Worm (Caenorhabditis elegans): Measurements from ENCODE around the gene ZK381.8.

ZK381.8 gene

DNA sequence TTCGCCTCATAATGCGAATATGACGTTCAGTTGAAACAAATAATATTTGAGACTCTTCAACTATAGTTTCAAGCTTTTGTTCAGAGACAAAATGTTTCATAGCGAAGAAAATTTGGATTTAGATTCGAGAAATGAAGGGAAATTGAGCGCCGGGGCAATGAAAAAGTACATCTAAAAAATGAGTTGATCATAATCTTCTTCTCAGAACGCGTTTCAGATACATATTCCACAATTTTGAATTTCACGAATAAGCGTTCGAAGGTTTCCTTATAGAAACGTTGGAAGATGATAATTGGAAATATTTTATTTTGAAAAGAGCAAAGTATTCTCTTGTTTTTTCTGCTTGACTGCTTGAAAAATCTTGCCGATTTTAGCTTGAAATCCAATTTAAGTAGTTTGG is at the start of gene ZK381.8:
TSS of gene ZK381.8 (minus strand) at position 101 of the 400 bp plus-strand sequence.
- TF ChIP-seq spr-1 (tag; optimal IDR thresholded peaks at IDR 0.05) (no peak), duxl-1 (tag; optimal IDR thresholded peaks at IDR 0.05; ENCODE audit: poor library complexity) (no peak), nhr-237 (tag; optimal IDR thresholded peaks at IDR 0.05) (no peak), daf-8 (GFP tag; IDR thresholded peaks at IDR 0.05) (no peak)

DNA sequence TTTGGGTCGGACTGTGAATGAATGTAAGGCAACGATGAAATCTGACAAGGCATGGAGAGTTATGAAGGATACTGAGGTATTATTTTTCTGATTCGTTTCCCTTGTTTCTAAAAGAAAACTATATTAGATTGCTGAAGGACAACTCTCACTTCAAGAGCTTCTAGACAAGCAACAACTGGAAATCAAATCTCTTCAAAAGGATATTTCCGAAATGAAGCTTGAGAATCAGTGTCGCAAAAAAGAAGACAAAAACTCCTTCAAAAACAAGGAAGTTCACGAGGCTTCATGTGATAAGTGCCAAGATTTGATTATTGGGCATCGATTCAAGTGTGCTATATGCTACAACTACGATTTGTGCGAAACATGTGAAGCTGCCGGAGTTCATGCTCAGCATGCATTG is 48.5 kb upstream of the ZK381.8 start:
- TF ChIP-seq zag-1 (tag; optimal IDR thresholded peaks at IDR 0.05) (no peak), tag-97 (GFP tag; IDR thresholded peaks at IDR 0.05) (no peak), ces-1 (GFP tag; optimal IDR thresholded peaks at IDR 0.05) (peak; percentile 38), fkh-10 (GFP tag; optimal IDR thresholded peaks at IDR 0.05) (peak; percentile 67), ZK546.5 (tag; optimal IDR thresholded peaks at IDR 0.05) (no peak)

DNA sequence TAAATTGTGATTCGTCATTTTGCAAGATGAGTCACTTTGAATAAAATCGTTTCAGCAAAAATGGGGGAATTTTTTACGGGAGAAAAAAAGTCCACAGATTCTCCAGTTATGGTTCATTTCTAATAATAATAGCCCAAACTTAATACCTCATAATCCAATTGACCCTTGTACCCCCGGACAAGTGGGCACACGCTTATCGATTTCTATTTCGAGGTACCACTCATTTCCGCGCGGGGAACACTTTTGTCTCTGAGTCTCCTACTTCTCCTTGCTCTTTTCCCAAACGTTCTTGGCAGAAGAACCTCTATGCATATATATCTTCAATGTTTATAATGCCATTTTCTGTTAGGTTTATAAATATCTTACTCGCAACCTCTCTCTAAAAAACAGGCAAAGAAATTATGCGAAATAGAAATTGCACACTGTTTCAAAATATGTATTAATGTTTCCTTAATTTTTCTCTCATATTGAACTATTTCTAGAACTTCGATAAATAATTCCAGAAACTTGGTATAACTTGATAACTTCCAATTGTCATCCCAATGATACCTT is 47.0 kb upstream of the ZK381.8 start, which contains the start of gene gldi-4:
TSS of gene gldi-4 (plus strand) at position 502 of the 552 bp plus-strand sequence.
- TF ChIP-seq attf-4 (tag; optimal IDR thresholded peaks at IDR 0.05): no peak

DNA sequence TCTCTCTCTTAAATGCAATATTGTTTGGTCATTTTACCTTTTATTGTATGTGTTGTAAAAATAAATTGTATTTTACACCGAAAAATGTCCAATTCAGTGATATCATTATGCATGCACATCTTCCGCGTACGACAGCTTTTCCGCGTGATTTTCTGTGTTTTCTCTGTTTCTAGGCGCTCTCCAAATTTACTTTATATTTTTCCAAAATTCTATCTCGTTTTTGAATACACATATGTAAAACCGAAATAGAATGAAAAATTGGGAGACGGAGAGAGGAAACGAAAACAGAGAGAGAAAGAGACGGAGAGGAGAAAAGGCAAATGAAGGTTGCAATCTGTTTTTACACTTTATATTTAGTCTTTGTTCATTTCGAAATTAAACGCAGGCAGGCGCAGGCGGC is 46.3 kb upstream of the ZK381.8 start:
- TF ChIP-seq nhr-42 (GFP tag; IDR thresholded peaks at IDR 0.05): no peak
- no peak for TF ChIP-seq arid-1 (GFP tag; conservative IDR thresholded peaks at IDR 0.05)
- TF ChIP-seq nhr-10 (tag; optimal IDR thresholded peaks at IDR 0.05): no peak
- TF ChIP-seq daf-16 (GFP tag; optimal IDR thresholded peaks at IDR 0.05): no peak
- TF ChIP-seq daf-16 (tag; optimal IDR thresholded peaks at IDR 0.05): peak; percentile 50
- peak; percentile 46 for TF ChIP-seq nhr-28 (tag; optimal IDR thresholded peaks at IDR 0.05)
- no peak for TF ChIP-seq nhr-76 (tag; optimal IDR thresholded peaks at IDR 0.05)
- no peak for TF ChIP-seq snpc-4 (tag; optimal IDR thresholded peaks at IDR 0.05)
- TF ChIP-seq nhr-41 (GFP tag; IDR thresholded peaks at IDR 0.05): no peak
- TF ChIP-seq dmd-8 (GFP tag; IDR thresholded peaks at IDR 0.05): no peak
- peak; percentile 30 for TF ChIP-seq rbr-2 (tag; optimal IDR thresholded peaks at IDR 0.05)
- peak in 1 of 2 experiments; percentile 60 for TF ChIP-seq mdl-1 (tag; optimal IDR thresholded peaks at IDR 0.05)
- TF ChIP-seq spr-1 (tag; optimal IDR thresholded peaks at IDR 0.05): no peak
- TF ChIP-seq lin-29 (GFP tag; IDR thresholded peaks at IDR 0.05): no peak
- TF ChIP-seq mes-2 (tag; optimal IDR thresholded peaks at IDR 0.05; ENCODE audit: poor library complexity, severe bottlenecking): no peak
- no peak for TF ChIP-seq zfp-3 (GFP tag; conservative IDR thresholded peaks at IDR 0.05)
- no peak for TF ChIP-seq jun-1 (tag; optimal IDR thresholded peaks at IDR 0.05)
- TF ChIP-seq sdz-12 (GFP tag; optimal IDR thresholded peaks at IDR 0.05): no peak
- no peak for TF ChIP-seq nhr-6 (tag; optimal IDR thresholded peaks at IDR 0.05)
- no peak for TF ChIP-seq mxl-3 (GFP tag; optimal IDR thresholded peaks at IDR 0.05)
- TF ChIP-seq lin-38 (GFP tag; IDR thresholded peaks at IDR 0.05): 0 out of 2 replicates have a peak, but pooled peaks have one; percentile 14
- no peak for TF ChIP-seq Y48G9A.11 (GFP tag; IDR thresholded peaks at IDR 0.05)
- no peak for TF ChIP-seq daf-19 (GFP tag; conservative IDR thresholded peaks at IDR 0.05)
- peak; percentile 4 for TF ChIP-seq nhr-77 (tag; optimal IDR thresholded peaks at IDR 0.05)
- TF ChIP-seq fkh-10 (GFP tag; optimal IDR thresholded peaks at IDR 0.05): peak; percentile 31
- no peak for TF ChIP-seq ceh-44 (GFP tag; IDR thresholded peaks at IDR 0.05)
- TF ChIP-seq mxl-2 (GFP tag; conservative IDR thresholded peaks at IDR 0.05): no peak
- TF ChIP-seq ceh-28 (tag; optimal IDR thresholded peaks at IDR 0.05): no peak
- peak; percentile 91 for TF ChIP-seq aha-1 (tag)
- no peak for TF ChIP-seq zag-1 (tag; optimal IDR thresholded peaks at IDR 0.05)
- no peak for TF ChIP-seq nhr-237 (tag; optimal IDR thresholded peaks at IDR 0.05)
- no peak for TF ChIP-seq Y5F2A.4 (GFP tag; optimal IDR thresholded peaks at IDR 0.05)
- no peak for TF ChIP-seq R02D3.7 (tag; optimal IDR thresholded peaks at IDR 0.05)
- no peak for TF ChIP-seq T20F7.1 (GFP tag; optimal IDR thresholded peaks at IDR 0.05)
- TF ChIP-seq tag-97 (GFP tag; IDR thresholded peaks at IDR 0.05): no peak
- no peak for TF ChIP-seq attf-4 (tag; optimal IDR thresholded peaks at IDR 0.05)
- TF ChIP-seq T26A8.4 (GFP tag; IDR thresholded peaks at IDR 0.05): no peak
- TF ChIP-seq nhr-25 (tag; optimal IDR thresholded peaks at IDR 0.05; ENCODE audit: borderline replicate concordance, insufficient read depth): no peak
- no peak for TF ChIP-seq saeg-2 (GFP tag; IDR thresholded peaks at IDR 0.05)
- no peak for TF ChIP-seq zip-11 (GFP tag; IDR thresholded peaks at IDR 0.05)
- no peak for TF ChIP-seq unc-130 (GFP tag; optimal IDR thresholded peaks at IDR 0.05)
